Fruit fly (Drosophila melanogaster): ENCODE results near the gene CG46448.

DNA sequence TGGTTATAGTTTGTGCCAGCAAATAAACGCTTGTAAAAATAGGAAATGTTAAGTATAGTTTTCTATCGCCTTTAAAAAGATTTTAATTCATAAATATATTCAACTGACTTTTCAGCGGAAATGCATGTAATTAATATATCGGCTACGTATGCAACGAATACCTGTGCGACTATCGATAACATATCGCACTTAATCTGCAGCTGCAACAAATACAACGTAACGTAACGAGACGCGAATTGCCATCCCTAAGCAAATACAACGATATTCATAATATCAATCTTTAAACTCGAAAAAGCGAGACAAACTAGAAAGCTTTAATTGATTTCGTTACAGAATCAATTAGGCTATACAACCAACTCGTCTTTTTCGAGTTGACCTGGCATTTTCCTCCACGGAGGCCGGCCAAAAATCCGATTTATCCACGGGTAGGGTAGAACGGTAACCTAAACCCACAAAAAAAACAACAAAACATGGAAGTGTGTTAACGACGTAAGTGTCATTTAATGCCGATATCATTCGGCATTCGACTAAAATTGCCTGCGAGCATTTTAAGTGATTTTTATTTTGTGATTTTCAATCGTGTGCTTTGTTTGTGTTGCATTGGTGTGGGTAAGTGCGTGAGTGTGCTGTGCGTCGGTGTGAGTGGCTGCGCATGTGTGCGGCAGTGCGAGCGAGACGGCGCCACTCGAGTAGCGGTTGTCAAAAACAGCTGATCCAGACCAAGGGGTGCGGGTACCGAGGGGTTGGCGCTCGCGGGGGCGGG lies 15.6 kb upstream of the CG46448 start, which contains the start of gene Atxn7:
- TF ChIP-seq jing (GFP tag; optimal IDR thresholded peaks at IDR 0.05) (no peak), eyg (GFP tag; optimal IDR thresholded peaks at IDR 0.05) (peak; percentile 61), CG16779 (GFP tag; IDR thresholded peaks at IDR 0.05) (no peak), cg (GFP tag; optimal IDR thresholded peaks at IDR 0.05) (peak; percentile 99), Dp (GFP tag; optimal IDR thresholded peaks at IDR 0.05) (peak; percentile 29)

All from whole organism, embryonic.